Worm (Caenorhabditis elegans): ENCODE data around the gene Y41C4A.9.

DNA sequence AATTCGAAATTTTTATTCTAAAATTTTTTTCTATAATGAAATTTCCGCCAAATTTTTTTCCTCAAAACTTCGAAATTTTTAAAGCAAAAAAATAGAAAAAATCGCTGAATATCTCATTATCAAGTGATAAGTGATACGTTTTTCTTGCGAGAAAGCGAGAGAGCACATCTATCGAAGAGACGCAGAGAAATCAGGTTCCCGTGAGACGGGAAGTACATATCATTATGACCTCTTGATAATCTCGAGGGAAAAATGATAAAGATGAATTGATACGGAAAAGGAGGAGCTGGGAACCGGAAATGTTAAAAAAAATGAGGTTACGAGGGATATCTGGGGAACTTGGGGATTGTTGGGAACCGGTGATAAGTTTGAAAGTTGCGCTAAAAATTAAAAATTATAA lies 8.6 kb upstream of the Y41C4A.9 start:
- TF ChIP-seq mep-1 (tag; optimal IDR thresholded peaks at IDR 0.05), result no peak
- TF ChIP-seq nhr-76 (tag; optimal IDR thresholded peaks at IDR 0.05), result no peak
- no peak for TF ChIP-seq lsy-2 (tag; optimal IDR thresholded peaks at IDR 0.05)
- no peak for TF ChIP-seq nhr-28 (tag; optimal IDR thresholded peaks at IDR 0.05)
- no peak for TF ChIP-seq pha-4 (tag; optimal IDR thresholded peaks at IDR 0.05)
